Worm (Caenorhabditis elegans) whole organism, L1 larva: ENCODE results near the gene ced-7.

Experiments used
- C04F5.9 ChIP-seq: sonication (generic microtip); optimal IDR thresholded peaks from 2 replicates; lab custom pipeline; 2016; ENCODE audit warnings: missing genetic modification characterization, missing compliant biosample characterization
- C34B4.2 ChIP-seq: sonication (generic microtip); optimal IDR thresholded peaks from 2 replicates; lab custom pipeline; 2017; ENCODE audit warnings: mild to moderate bottlenecking, missing genetic modification characterization, missing compliant biosample characterization
- alr-1 ChIP-seq: fragments of 200-800 bp; sonication (Bioruptor generic); optimal IDR thresholded peaks from 2 replicates; lab custom pipeline; 2018; ENCODE audit warnings: borderline replicate concordance, mild to moderate bottlenecking, missing genetic modification characterization, missing compliant biosample characterization
- ama-1 ChIP-seq: fragments of 150-350 bp; optimal IDR thresholded peaks from 2 replicates; lab custom pipeline; 2014
- ceh-8 ChIP-seq: fragments of 200-800 bp; sonication (Bioruptor generic); optimal IDR thresholded peaks from 2 replicates; lab custom pipeline; 2018; ENCODE audit warnings: mild to moderate bottlenecking, missing genetic modification characterization, moderate library complexity, missing compliant biosample characterization
- ceh-82 ChIP-seq, 3 experiments: fragments of 150-350 bp in 1 of 3; sonication (generic microtip) in 2 of 3; optimal IDR thresholded peaks; 2 replicates each; lab custom pipeline; 2014 to 2017; ENCODE audit warnings: missing biosample characterization in 3 of 3, missing genetic modification characterization in 3 of 3
- ceh-90 ChIP-seq: sonication (generic microtip); optimal IDR thresholded peaks from 2 replicates; lab custom pipeline; 2016; ENCODE audit warnings: missing genetic modification characterization, missing compliant biosample characterization
- ces-1 ChIP-seq: fragments of 150-350 bp; optimal IDR thresholded peaks from 2 replicates; lab custom pipeline; 2014; ENCODE audit warnings: missing biosample characterization, missing genetic modification reagents, missing genetic modification characterization
- dsc-1 ChIP-seq: sonication (generic microtip); optimal IDR thresholded peaks from 2 replicates; lab custom pipeline; 2016; ENCODE audit warnings: mild to moderate bottlenecking, missing genetic modification characterization, missing compliant biosample characterization
- efl-1 ChIP-seq, 4 experiments: fragments of 150-350 bp; optimal IDR thresholded peaks in 3 of 4; peaks in 1 of 4; 1 replicate in 1 of 4; 2 replicates in 3 of 4; lab custom pipeline; 2014; ENCODE audit warnings: missing biosample characterization in 2 of 4, missing genetic modification characterization in 2 of 4, missing genetic modification reagents in 2 of 4
- efl-3 ChIP-seq: fragments of 200-800 bp; sonication (Bioruptor generic); optimal IDR thresholded peaks from 2 replicates; lab custom pipeline; 2018; ENCODE audit warnings: mild to moderate bottlenecking, missing genetic modification characterization, missing compliant biosample characterization
- egl-27 ChIP-seq, 2 experiments: fragments of 150-350 bp in 1 of 2; sonication (generic microtip); optimal IDR thresholded peaks; 3 replicates each; lab custom pipeline; 2017 to 2018; ENCODE audit warnings: missing biosample characterization in 2 of 2, missing genetic modification characterization in 2 of 2, missing genetic modification reagents in 2 of 2
- fkh-10 ChIP-seq: sonication (generic microtip); optimal IDR thresholded peaks from 2 replicates; lab custom pipeline; 2017; ENCODE audit warnings: missing biosample characterization, missing genetic modification reagents, missing genetic modification characterization
- fkh-4 ChIP-seq: sonication (generic microtip); optimal IDR thresholded peaks from 2 replicates; lab custom pipeline; 2016; ENCODE audit warnings: missing compliant biosample characterization, missing genetic modification characterization, borderline replicate concordance
- fos-1 ChIP-seq: fragments of 150-350 bp; optimal IDR thresholded peaks from 2 replicates; lab custom pipeline; 2014; ENCODE audit warnings: missing biosample characterization, missing genetic modification characterization
- grh-1 ChIP-seq: fragments of 200-800 bp; sonication (Bioruptor generic); IDR thresholded peaks from 2 replicates; pipeline ENCODE4 v1.3.6; 2022; ENCODE audit warnings: missing genetic modification reagents, missing genetic modification characterization, missing compliant biosample characterization
- hpl-2 ChIP-seq: fragments of 150-350 bp; optimal IDR thresholded peaks from 2 replicates; lab custom pipeline; 2014; ENCODE audit warnings: missing biosample characterization, missing genetic modification reagents, missing genetic modification characterization
- isw-1 ChIP-seq: fragments of 200-800 bp; sonication (Bioruptor generic); IDR thresholded peaks from 2 replicates; pipeline ENCODE4 v1.3.6; 2022; ENCODE audit warnings: missing genetic modification characterization, missing compliant biosample characterization
- jun-1 ChIP-seq: fragments of 150-350 bp; optimal IDR thresholded peaks from 2 replicates; lab custom pipeline; 2014; ENCODE audit warnings: missing biosample characterization, missing genetic modification reagents, missing genetic modification characterization
- lin-13 ChIP-seq: fragments of 150-350 bp; optimal IDR thresholded peaks from 2 replicates; lab custom pipeline; 2014; ENCODE audit warnings: missing biosample characterization, missing genetic modification reagents, missing genetic modification characterization
- lir-3 ChIP-seq: sonication (generic microtip); optimal IDR thresholded peaks from 2 replicates; lab custom pipeline; 2016; ENCODE audit warnings: mild to moderate bottlenecking, missing genetic modification characterization, moderate library complexity, missing compliant biosample characterization; ENCODE audit not compliant: poor library complexity
- mab-9 ChIP-seq: fragments of 200-800 bp; sonication (Bioruptor generic); IDR thresholded peaks from 2 replicates; pipeline ENCODE4 v1.3.6; 2022; ENCODE audit warnings: missing genetic modification reagents, missing genetic modification characterization, missing compliant biosample characterization
- mdl-1 ChIP-seq, 2 experiments: fragments of 150-350 bp; optimal IDR thresholded peaks; 2 replicates each; lab custom pipeline; 2014 to 2017; ENCODE audit warnings: missing biosample characterization in 2 of 2, missing genetic modification characterization in 2 of 2, inconsistent platforms in 1 of 2
- mef-2 ChIP-seq: fragments of 150-350 bp; optimal IDR thresholded peaks from 2 replicates; lab custom pipeline; 2014; ENCODE audit warnings: missing biosample characterization, missing genetic modification characterization
- mep-1 ChIP-seq: fragments of 150-350 bp; optimal IDR thresholded peaks from 2 replicates; lab custom pipeline; 2014; ENCODE audit warnings: missing biosample characterization, missing genetic modification characterization
- nhr-12 ChIP-seq: sonication (generic microtip); optimal IDR thresholded peaks from 2 replicates; lab custom pipeline; 2017; ENCODE audit warnings: missing biosample characterization, missing genetic modification characterization
- nhr-20 ChIP-seq: sonication (generic microtip); optimal IDR thresholded peaks from 2 replicates; lab custom pipeline; 2016; ENCODE audit warnings: mild to moderate bottlenecking, missing genetic modification characterization, missing compliant biosample characterization
- nhr-237 ChIP-seq: fragments of 150-350 bp; optimal IDR thresholded peaks from 2 replicates; lab custom pipeline; 2014; ENCODE audit warnings: missing biosample characterization, missing genetic modification characterization
- nhr-28 ChIP-seq: fragments of 150-350 bp; optimal IDR thresholded peaks from 2 replicates; lab custom pipeline; 2014; ENCODE audit warnings: missing biosample characterization, missing genetic modification characterization
- nhr-47 ChIP-seq: sonication (generic microtip); optimal IDR thresholded peaks from 2 replicates; lab custom pipeline; 2016; ENCODE audit warnings: mild to moderate bottlenecking, missing genetic modification characterization, moderate library complexity, missing compliant biosample characterization
- nhr-71 ChIP-seq: sonication (generic microtip); optimal IDR thresholded peaks from 2 replicates; lab custom pipeline; 2016; ENCODE audit warnings: mild to moderate bottlenecking, missing genetic modification characterization, moderate library complexity, missing compliant biosample characterization
- nhr-77 ChIP-seq: fragments of 150-350 bp; optimal IDR thresholded peaks from 2 replicates; lab custom pipeline; 2014; ENCODE audit warnings: missing biosample characterization, missing genetic modification characterization
- nhr-85 ChIP-seq: sonication (generic microtip); peaks from one replicate; lab custom pipeline; 2016; ENCODE audit warnings: missing genetic modification characterization, inconsistent platforms, missing compliant biosample characterization
- pag-3 ChIP-seq: sonication (generic microtip); optimal IDR thresholded peaks from 2 replicates; lab custom pipeline; 2017; ENCODE audit warnings: missing genetic modification characterization, mild to moderate bottlenecking, missing compliant biosample characterization, antibody characterized with exemption, borderline replicate concordance; ENCODE audit not compliant: insufficient read depth
- pax-3 ChIP-seq: fragments of 200-800 bp; sonication (Bioruptor generic); optimal IDR thresholded peaks from 2 replicates; lab custom pipeline; 2018; ENCODE audit warnings: mild to moderate bottlenecking, missing genetic modification characterization, moderate library complexity, missing compliant biosample characterization
- pqm-1 ChIP-seq: sonication (generic microtip); optimal IDR thresholded peaks from 3 replicates; lab custom pipeline; 2017; ENCODE audit warnings: missing biosample characterization, missing genetic modification characterization
- snu-23 ChIP-seq: sonication (generic microtip); optimal IDR thresholded peaks from 2 replicates; lab custom pipeline; 2016; ENCODE audit warnings: missing genetic modification characterization, missing compliant biosample characterization
- sup-37 ChIP-seq: fragments of 200-800 bp; sonication (Bioruptor generic); optimal IDR thresholded peaks from 2 replicates; lab custom pipeline; 2018; ENCODE audit warnings: mild to moderate bottlenecking, missing genetic modification characterization, missing compliant biosample characterization
- swsn-7 ChIP-seq: sonication (generic microtip); optimal IDR thresholded peaks from 2 replicates; lab custom pipeline; 2016; ENCODE audit warnings: missing genetic modification characterization, missing compliant biosample characterization
- tbx-2 ChIP-seq: sonication (generic microtip); optimal IDR thresholded peaks from 2 replicates; lab custom pipeline; 2016; ENCODE audit warnings: missing genetic modification characterization, missing compliant biosample characterization
- unc-130 ChIP-seq: fragments of 150-350 bp; optimal IDR thresholded peaks from 2 replicates; lab custom pipeline; 2017; ENCODE audit warnings: missing biosample characterization, missing genetic modification characterization, inconsistent platforms
- unc-62 ChIP-seq: fragments of 150-350 bp; optimal IDR thresholded peaks from 2 replicates; lab custom pipeline; 2014; ENCODE audit warnings: missing biosample characterization, missing genetic modification reagents, missing genetic modification characterization
- unc-98 ChIP-seq: fragments of 200-800 bp; sonication (Bioruptor generic); IDR thresholded peaks from 2 replicates; pipeline ENCODE4 v1.3.6; 2022; ENCODE audit warnings: missing genetic modification characterization, missing compliant biosample characterization
- vab-15 ChIP-seq: sonication (generic microtip); optimal IDR thresholded peaks from 2 replicates; lab custom pipeline; 2017; ENCODE audit warnings: missing genotype, mild to moderate bottlenecking, missing genetic modification characterization, missing compliant biosample characterization
- xbp-1 ChIP-seq: sonication (generic microtip); optimal IDR thresholded peaks from 2 replicates; lab custom pipeline; 2016; ENCODE audit warnings: missing genetic modification characterization, missing compliant biosample characterization
- ztf-11 ChIP-seq, 2 experiments: sonication (generic microtip); optimal IDR thresholded peaks; 2 replicates each; lab custom pipeline; 2016 to 2017; ENCODE audit warnings: missing genetic modification characterization in 2 of 2, missing biosample characterization in 1 of 2, missing compliant biosample characterization in 1 of 2
- ztf-4 ChIP-seq: fragments of 150-350 bp; optimal IDR thresholded peaks from 2 replicates; lab custom pipeline; 2014; ENCODE audit warnings: missing biosample characterization, missing genetic modification characterization

Gene ced-7

DNA sequence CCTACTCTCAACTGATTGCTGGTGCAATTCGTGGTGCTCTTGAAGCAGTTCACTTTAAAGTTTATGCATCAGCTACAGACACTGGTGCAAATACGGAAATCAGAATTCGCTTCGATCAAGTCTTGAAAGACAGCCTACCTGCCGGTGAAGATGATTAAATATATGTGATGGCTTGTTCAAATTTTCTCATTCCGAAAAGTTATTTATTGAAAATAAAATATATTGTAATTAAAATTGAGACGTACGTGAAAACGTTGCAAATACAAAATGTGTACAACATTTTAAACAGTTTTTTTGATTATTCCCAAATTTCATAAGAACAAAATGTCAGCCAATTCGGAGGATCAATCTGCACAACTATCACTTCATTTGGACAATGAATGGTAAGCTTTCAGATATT is 53.0 kb downstream of the ced-7 start, which contains the start of gene ZK1098.6:
TSS of gene ZK1098.6 (plus strand) at position 301 of the 400 bp plus-strand sequence.
- TF ChIP-seq ztf-4 (tag; lab: Kevin White, UChicago): no peak
- TF ChIP-seq mdl-1 (tag; optimal IDR thresholded peaks at IDR 0.05; lab: Kevin White, UChicago): no peak
- no peak for TF ChIP-seq pqm-1 (tag; lab: Kevin White, UChicago)
- no peak for TF ChIP-seq C04F5.9 (tag; lab: Kevin White, UChicago)
- no peak for TF ChIP-seq ces-1 (GFP tag; lab: Kevin White, UChicago)
- no peak for TF ChIP-seq jun-1 (tag; lab: Kevin White, UChicago)
- no peak for TF ChIP-seq hpl-2 (GFP tag; lab: Kevin White, UChicago)
- TF ChIP-seq pag-3 (tag; lab: Kevin White, UChicago): no peak
- no peak for TF ChIP-seq unc-62 (GFP tag; lab: Kevin White, UChicago)
- TF ChIP-seq fos-1 (tag; lab: Kevin White, UChicago): no peak
- no peak for TF ChIP-seq nhr-85 (tag; lab: Kevin White, UChicago)
- no peak for TF ChIP-seq efl-1 (optimal IDR thresholded peaks at IDR 0.05; lab: Kevin White, UChicago)
- TF ChIP-seq efl-1 (GFP tag; optimal IDR thresholded peaks at IDR 0.05 in 1 of 2; lab: Kevin White, UChicago): no peak
- no peak for TF ChIP-seq fkh-4 (tag; lab: Kevin White, UChicago)
- no peak for TF ChIP-seq alr-1 (tag; lab: Kevin White, UChicago)
- no peak for TF ChIP-seq nhr-12 (tag; lab: Kevin White, UChicago)
- TF ChIP-seq unc-130 (tag; lab: Kevin White, UChicago): no peak
- no peak for TF ChIP-seq swsn-7 (tag; lab: Kevin White, UChicago)
- TF ChIP-seq ztf-11 (tag; optimal IDR thresholded peaks at IDR 0.05; lab: Kevin White, UChicago): no peak
- no peak for TF ChIP-seq nhr-77 (tag; lab: Kevin White, UChicago)

DNA sequence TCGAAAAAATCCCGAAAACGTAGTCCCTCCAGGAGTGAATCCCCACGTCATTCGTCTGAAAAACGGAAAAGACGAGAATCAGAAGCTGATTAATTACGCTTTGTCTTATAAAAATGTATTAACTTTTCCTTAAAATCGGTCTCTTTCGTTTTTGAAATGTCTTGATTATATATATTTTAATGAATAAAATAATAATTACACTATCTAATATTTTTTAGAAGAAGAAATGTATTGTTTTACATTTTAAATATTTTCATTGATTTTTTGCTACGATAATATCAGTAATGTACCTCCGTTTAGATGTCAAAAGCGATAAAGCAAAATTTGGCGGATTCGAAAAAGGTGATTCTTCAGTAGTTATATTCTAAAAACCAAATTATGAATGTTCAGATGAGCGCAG is 54.6 kb downstream of the ced-7 start, which contains the start of gene trpp-3:
TSS of gene trpp-3 (plus strand) at position 301 of the 400 bp plus-strand sequence.
- no peak for TF ChIP-seq ceh-90 (tag; lab: Kevin White, UChicago)

DNA sequence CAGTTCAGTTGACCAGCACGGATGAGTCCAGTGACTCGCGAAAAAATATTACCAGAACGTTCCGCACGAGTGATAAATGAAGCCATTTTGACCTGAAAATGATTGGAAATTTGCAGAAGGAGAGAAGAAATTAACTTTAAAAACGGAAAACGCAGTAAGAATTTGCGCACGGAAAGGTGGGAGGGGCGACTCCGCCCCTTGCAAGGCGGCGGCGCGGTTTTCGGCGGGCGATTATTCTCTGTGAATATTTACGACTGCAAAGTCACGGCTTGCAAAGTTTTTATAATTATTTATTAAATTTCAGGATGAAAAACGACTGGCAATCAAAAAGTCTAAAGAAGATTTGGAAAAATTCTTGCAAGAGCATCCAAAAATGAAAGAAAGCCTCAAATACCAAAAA is 56.3 kb downstream of the ced-7 start, which contains the start of gene mrps-23:
TSS of gene mrps-23 (minus strand) at position 92 of the 400 bp plus-strand sequence.
- TF ChIP-seq ama-1 (no peak), fos-1 (tag; lab: Kevin White, UChicago) (no peak), isw-1 (no peak), xbp-1 (no peak), unc-130 (tag; lab: Kevin White, UChicago) (no peak), alr-1 (tag; lab: Kevin White, UChicago) (no peak), ceh-82 (tag; optimal IDR thresholded peaks at IDR 0.05; lab: Kevin White, UChicago) (no peak), nhr-237 (tag; lab: Kevin White, UChicago) (no peak), tbx-2 (tag; lab: Kevin White, UChicago) (no peak), unc-98 (no peak), sup-37 (GFP tag; lab: Kevin White, UChicago) (no peak), nhr-71 (no peak), snu-23 (GFP tag; lab: Kevin White, UChicago) (peak; percentile 20), mep-1 (tag; lab: Kevin White, UChicago) (no peak), mef-2 (tag; lab: Kevin White, UChicago) (no peak), nhr-77 (tag; lab: Kevin White, UChicago) (no peak), efl-3 (GFP tag; lab: Kevin White, UChicago) (no peak), nhr-20 (no peak), ceh-8 (GFP tag; lab: Kevin White, UChicago) (no peak), grh-1 (GFP tag; lab: Robert Waterston, UW) (no peak), pax-3 (tag; lab: Kevin White, UChicago) (no peak), nhr-47 (peak; percentile 7), efl-1 (optimal IDR thresholded peaks at IDR 0.05; lab: Kevin White, UChicago) (no peak), efl-1 (GFP tag; optimal IDR thresholded peaks at IDR 0.05 in 1 of 2; lab: Kevin White, UChicago) (peak in 1 of 2 experiments; percentile 16), vab-15 (no peak), mab-9 (GFP tag; lab: Robert Waterston, UW) (no peak), lin-13 (GFP tag; lab: Kevin White, UChicago) (no peak), dsc-1 (tag; lab: Kevin White, UChicago) (no peak), pag-3 (tag; lab: Kevin White, UChicago) (no peak), lir-3 (tag; lab: Kevin White, UChicago) (no peak), ceh-90 (tag; lab: Kevin White, UChicago) (no peak), egl-27 (tag; optimal IDR thresholded peaks at IDR 0.05; lab: Kevin White, UChicago) (no peak), C34B4.2 (tag; lab: Kevin White, UChicago) (no peak), nhr-28 (tag; lab: Kevin White, UChicago) (no peak), fkh-10 (GFP tag; lab: Kevin White, UChicago) (no peak)
